Worm (Caenorhabditis elegans) whole organism, mixed stage, embryonic: ENCODE results near the gene unc-79.

Experiments
- blmp-1 ChIP-seq: fragments of 150-350 bp; optimal IDR thresholded peaks from 2 replicates; lab custom pipeline; 2014; ENCODE audit warnings: missing biosample characterization, missing genetic modification characterization
- ceh-39 ChIP-seq: fragments of 150-350 bp; optimal IDR thresholded peaks from 2 replicates; lab custom pipeline; 2014; ENCODE audit warnings: missing biosample characterization, missing genetic modification characterization
- ceh-83 ChIP-seq: fragments of 200-800 bp; sonication (Bioruptor generic); optimal IDR thresholded peaks from 2 replicates; lab custom pipeline; 2018; ENCODE audit warnings: mild to moderate bottlenecking, missing genetic modification characterization, missing compliant biosample characterization
- ces-1 ChIP-seq: fragments of 150-350 bp; optimal IDR thresholded peaks from 2 replicates; lab custom pipeline; 2014; ENCODE audit warnings: missing biosample characterization, missing genetic modification reagents, missing genetic modification characterization
- elt-3 ChIP-seq: fragments of 150-350 bp; optimal IDR thresholded peaks from 2 replicates; lab custom pipeline; 2014; ENCODE audit warnings: missing biosample characterization, missing genetic modification characterization
- lin-32 ChIP-seq: fragments of 200-800 bp; sonication (Bioruptor generic); optimal IDR thresholded peaks from 2 replicates; lab custom pipeline; 2018; ENCODE audit warnings: mild to moderate bottlenecking, missing genetic modification characterization, missing compliant biosample characterization
- mab-5 ChIP-seq: fragments of 150-350 bp; optimal IDR thresholded peaks from 2 replicates; lab custom pipeline; 2014; ENCODE audit warnings: missing biosample characterization, missing genetic modification characterization
- nhr-12 ChIP-seq: fragments of 150-350 bp; optimal IDR thresholded peaks from 2 replicates; lab custom pipeline; 2014; ENCODE audit warnings: missing biosample characterization, missing genetic modification characterization
- nhr-28 ChIP-seq: fragments of 150-350 bp; optimal IDR thresholded peaks from 2 replicates; lab custom pipeline; 2014; ENCODE audit warnings: missing biosample characterization, missing genetic modification characterization
- pha-4 ChIP-seq: fragments of 150-350 bp; optimal IDR thresholded peaks from 2 replicates; lab custom pipeline; 2018; ENCODE audit warnings: missing biosample characterization, missing genetic modification reagents, missing genetic modification characterization
- sptf-1 ChIP-seq: sonication (generic microtip); optimal IDR thresholded peaks from 2 replicates; lab custom pipeline; 2017; ENCODE audit warnings: mild to moderate bottlenecking, missing genetic modification characterization, moderate library complexity, missing compliant biosample characterization
- unc-39 ChIP-seq: fragments of 150-350 bp; optimal IDR thresholded peaks from 2 replicates; lab custom pipeline; 2014; ENCODE audit warnings: missing biosample characterization, missing genetic modification characterization
- unc-62 ChIP-seq: fragments of 150-350 bp; optimal IDR thresholded peaks from 2 replicates; lab custom pipeline; 2014; ENCODE audit warnings: missing biosample characterization, missing genetic modification reagents, missing genetic modification characterization
- zip-8 ChIP-seq: fragments of 150-350 bp; optimal IDR thresholded peaks from 2 replicates; lab custom pipeline; 2014; ENCODE audit warnings: missing biosample characterization, missing genetic modification characterization

- TF ChIP-seq lin-32 (GFP tag; lab: Kevin White, UChicago) (no peak), ces-1 (no peak), unc-62 (GFP tag; lab: Kevin White, UChicago) (no peak), unc-39 (no peak), zip-8 (tag; lab: Kevin White, UChicago) (no peak), ceh-83 (GFP tag; lab: Kevin White, UChicago) (no peak), nhr-12 (tag; lab: Kevin White, UChicago) (no peak), nhr-28 (tag; lab: Kevin White, UChicago) (no peak), mab-5 (tag; lab: Kevin White, UChicago) (no peak), blmp-1 (tag; lab: Kevin White, UChicago) (no peak), sptf-1 (tag; lab: Kevin White, UChicago) (no peak), pha-4 (tag; lab: Kevin White, UChicago) (no peak), elt-3 (no peak), ceh-39 (tag; lab: Kevin White, UChicago) (no peak)
Observed at ce11 chrIII:4083429-4083828, 17.0 kb downstream of the unc-79 start.
